Worm (Caenorhabditis elegans) whole organism, L2 larva: Measurements from ENCODE around the gene pkc-3.
"Not testable (repeated sequence)": the region's sequence is repeated elsewhere in the genome, so short reads cannot be mapped to it uniquely, and the experiment has no call there.

ENCODE experiments used
- C34F6.9 ChIP-seq: fragments of 150-350 bp; optimal IDR thresholded peaks from 2 replicates; lab custom pipeline; 2014; ENCODE audit warnings: missing biosample characterization, missing genetic modification characterization
- F13H6.1 ChIP-seq: sonication (generic microtip); optimal IDR thresholded peaks from 2 replicates; lab custom pipeline; 2016; ENCODE audit warnings: missing genetic modification characterization, missing compliant biosample characterization
- Y55F3AM.14 ChIP-seq: fragments of 200-800 bp; sonication (Bioruptor generic); optimal IDR thresholded peaks from 2 replicates; lab custom pipeline; 2018; ENCODE audit warnings: mild to moderate bottlenecking, missing genetic modification characterization, missing compliant biosample characterization
- ZK546.5 ChIP-seq: sonication (generic microtip); optimal IDR thresholded peaks from 2 replicates; lab custom pipeline; 2017; ENCODE audit warnings: missing biosample characterization, missing genetic modification characterization
- alr-1 ChIP-seq: fragments of 150-350 bp; optimal IDR thresholded peaks from 2 replicates; lab custom pipeline; 2014; ENCODE audit warnings: missing biosample characterization, missing genetic modification characterization
- aly-2 ChIP-seq: fragments of 150-350 bp; optimal IDR thresholded peaks from 2 replicates; lab custom pipeline; 2014; ENCODE audit warnings: missing biosample characterization, missing genetic modification characterization
- ama-1 ChIP-seq: fragments of 150-350 bp; optimal IDR thresholded peaks from 2 replicates; lab custom pipeline; 2018; ENCODE audit warnings: inconsistent platforms
- blmp-1 ChIP-seq: sonication (generic microtip); optimal IDR thresholded peaks from 2 replicates; lab custom pipeline; 2017; ENCODE audit warnings: missing genetic modification characterization, mild to moderate bottlenecking, missing compliant biosample characterization, antibody characterized with exemption, moderate library complexity; ENCODE audit not compliant: insufficient read depth
- ceh-82 ChIP-seq: fragments of 150-350 bp; optimal IDR thresholded peaks from 2 replicates; lab custom pipeline; 2014; ENCODE audit warnings: missing biosample characterization, missing genetic modification characterization
- crh-2 ChIP-seq: sonication (generic microtip); optimal IDR thresholded peaks from 2 replicates; lab custom pipeline; 2017; ENCODE audit warnings: missing biosample characterization, missing genetic modification characterization
- dmd-4 ChIP-seq: sonication (generic microtip); optimal IDR thresholded peaks from 2 replicates; lab custom pipeline; 2017; ENCODE audit warnings: missing biosample characterization, missing genetic modification characterization
- egl-27 ChIP-seq: sonication (generic microtip); optimal IDR thresholded peaks from 3 replicates; lab custom pipeline; 2017; ENCODE audit warnings: missing biosample characterization, missing genetic modification reagents, missing genetic modification characterization
- elt-3 ChIP-seq: sonication (generic microtip); optimal IDR thresholded peaks from 2 replicates; lab custom pipeline; 2017; ENCODE audit warnings: missing biosample characterization, missing genetic modification characterization
- fos-1 ChIP-seq: fragments of 150-350 bp; optimal IDR thresholded peaks from 2 replicates; lab custom pipeline; 2014; ENCODE audit warnings: missing biosample characterization, missing genetic modification characterization
- gmeb-1 ChIP-seq: fragments of 150-350 bp; optimal IDR thresholded peaks from 2 replicates; lab custom pipeline; 2014; ENCODE audit warnings: missing biosample characterization, missing genetic modification characterization
- lin-11 ChIP-seq: fragments of 150-350 bp; sonication (generic microtip); optimal IDR thresholded peaks from 2 replicates; lab custom pipeline; 2014; ENCODE audit warnings: missing biosample characterization, missing genetic modification characterization, inconsistent platforms, mixed read lengths
- lin-13 ChIP-seq: fragments of 150-350 bp; optimal IDR thresholded peaks from 2 replicates; lab custom pipeline; 2014; ENCODE audit warnings: missing biosample characterization, missing genetic modification reagents, missing genetic modification characterization
- lin-39 ChIP-seq: fragments of 150-350 bp; optimal IDR thresholded peaks from 2 replicates; lab custom pipeline; 2014; ENCODE audit warnings: missing biosample characterization, missing genetic modification reagents, missing genetic modification characterization
- lsy-2 ChIP-seq, 2 experiments: fragments of 150-350 bp in 1 of 2; sonication (generic microtip) in 1 of 2; optimal IDR thresholded peaks; 2 replicates each; lab custom pipeline; 2014 to 2017; ENCODE audit warnings: missing biosample characterization in 2 of 2, missing genetic modification characterization in 2 of 2
- mab-5 ChIP-seq: fragments of 150-350 bp; optimal IDR thresholded peaks from 2 replicates; lab custom pipeline; 2014; ENCODE audit warnings: missing biosample characterization, missing genetic modification characterization
- mbf-1 ChIP-seq: sonication (generic microtip); optimal IDR thresholded peaks from 2 replicates; lab custom pipeline; 2017; ENCODE audit warnings: missing biosample characterization, missing genetic modification characterization
- mdl-1 ChIP-seq, 2 experiments: fragments of 150-350 bp in 1 of 2; sonication (generic microtip) in 1 of 2; optimal IDR thresholded peaks; 2 replicates each; lab custom pipeline; 2017; ENCODE audit warnings: missing biosample characterization in 2 of 2, missing genetic modification characterization in 2 of 2
- nhr-10 ChIP-seq: sonication (generic microtip); optimal IDR thresholded peaks from 2 replicates; lab custom pipeline; 2017; ENCODE audit warnings: missing biosample characterization, missing genetic modification characterization
- nhr-12 ChIP-seq: fragments of 150-350 bp; optimal IDR thresholded peaks from 2 replicates; lab custom pipeline; 2014; ENCODE audit warnings: missing biosample characterization, missing genetic modification characterization
- nhr-129 ChIP-seq: fragments of 150-350 bp; optimal IDR thresholded peaks from 2 replicates; lab custom pipeline; 2014; ENCODE audit warnings: missing biosample characterization, missing genetic modification characterization
- nhr-21 ChIP-seq: fragments of 150-350 bp; optimal IDR thresholded peaks from 2 replicates; lab custom pipeline; 2014; ENCODE audit warnings: missing biosample characterization, missing genetic modification characterization
- nhr-23 ChIP-seq: fragments of 150-350 bp; optimal IDR thresholded peaks from 2 replicates; lab custom pipeline; 2014; ENCODE audit warnings: missing biosample characterization, missing genetic modification reagents, missing genetic modification characterization
- nhr-237 ChIP-seq: fragments of 150-350 bp; optimal IDR thresholded peaks from 2 replicates; lab custom pipeline; 2014; ENCODE audit warnings: missing biosample characterization, missing genetic modification characterization
- nhr-25 ChIP-seq: fragments of 150-350 bp; sonication (generic microtip); optimal IDR thresholded peaks from 3 replicates; lab custom pipeline; 2014; ENCODE audit warnings: missing biosample characterization, missing genetic modification characterization
- nhr-6 ChIP-seq: fragments of 150-350 bp; optimal IDR thresholded peaks from 2 replicates; lab custom pipeline; 2014; ENCODE audit warnings: missing biosample characterization, missing genetic modification characterization
- nhr-77 ChIP-seq: fragments of 150-350 bp; optimal IDR thresholded peaks from 2 replicates; lab custom pipeline; 2014; ENCODE audit warnings: missing biosample characterization, missing genetic modification characterization
- peb-1 ChIP-seq: fragments of 150-350 bp; optimal IDR thresholded peaks from 2 replicates; lab custom pipeline; 2014; ENCODE audit warnings: missing biosample characterization, missing genetic modification characterization
- skn-1 ChIP-seq: sonication (generic microtip); optimal IDR thresholded peaks from 2 replicates; lab custom pipeline; 2017; ENCODE audit warnings: missing biosample characterization, missing genetic modification characterization
- sma-3 ChIP-seq: sonication (generic microtip); optimal IDR thresholded peaks from 2 replicates; lab custom pipeline; 2016; ENCODE audit warnings: missing genetic modification reagents, missing genetic modification characterization, missing compliant biosample characterization
- sma-9 ChIP-seq, 2 experiments: fragments of 150-350 bp in 1 of 2; sonication (generic microtip) in 1 of 2; optimal IDR thresholded peaks; 2 replicates each; lab custom pipeline; 2014 to 2016; ENCODE audit warnings: missing genetic modification characterization in 2 of 2, mild to moderate bottlenecking in 1 of 2, missing biosample characterization in 1 of 2, missing compliant biosample characterization in 1 of 2, missing genetic modification reagents in 1 of 2, moderate library complexity in 1 of 2
- snpc-4 ChIP-seq: fragments of 150-350 bp; optimal IDR thresholded peaks from 2 replicates; lab custom pipeline; 2014; ENCODE audit warnings: missing biosample characterization, missing genetic modification characterization
- unc-55 ChIP-seq: fragments of 150-350 bp; sonication (generic microtip); optimal IDR thresholded peaks from 3 replicates; lab custom pipeline; 2014; ENCODE audit warnings: missing biosample characterization, missing genetic modification reagents, missing genetic modification characterization
- unc-62 ChIP-seq: fragments of 150-350 bp; optimal IDR thresholded peaks from 2 replicates; lab custom pipeline; 2014; ENCODE audit warnings: missing biosample characterization, missing genetic modification reagents, missing genetic modification characterization
- zag-1 ChIP-seq: fragments of 150-350 bp; optimal IDR thresholded peaks from 2 replicates; lab custom pipeline; 2014; ENCODE audit warnings: missing biosample characterization, missing genetic modification characterization
- ztf-1 ChIP-seq: fragments of 200-800 bp; sonication (Bioruptor generic); conservative IDR thresholded peaks from 2 replicates; pipeline ENCODE4 v1.3.6; 2022; ENCODE audit warnings: missing genetic modification characterization, missing compliant biosample characterization

pkc-3 gene

DNA sequence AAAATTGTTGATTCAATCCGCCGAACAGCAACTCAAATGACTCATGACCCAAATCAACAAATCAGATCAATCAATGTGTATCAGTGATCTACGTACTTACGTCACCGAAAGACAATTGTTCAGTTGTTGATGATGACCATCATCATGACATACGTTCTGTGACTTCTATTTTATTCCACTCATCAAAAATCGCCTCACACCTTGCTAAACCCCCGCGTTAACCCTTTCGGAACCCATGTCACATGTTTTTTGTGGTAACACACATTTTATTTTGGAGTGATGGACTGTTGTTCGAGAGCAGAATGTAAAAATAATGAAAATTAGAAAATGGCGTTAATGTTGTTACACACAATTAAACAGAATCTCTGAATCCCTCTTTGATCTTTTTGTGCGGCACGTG, 37.4 kb upstream of the pkc-3 start:
- TF ChIP-seq nhr-237 (tag; lab: Kevin White, UChicago) (no peak), lin-11 (tag; lab: Kevin White, UChicago) (no peak), lsy-2 (tag; optimal IDR thresholded peaks at IDR 0.05; lab: Kevin White, UChicago) (no peak), fos-1 (tag; lab: Kevin White, UChicago) (no peak), sma-9 (GFP tag; optimal IDR thresholded peaks at IDR 0.05; lab: Kevin White, UChicago) (peak; percentile 22), sma-9 (tag; optimal IDR thresholded peaks at IDR 0.05; lab: Kevin White, UChicago) (no peak), lin-39 (tag; lab: Kevin White, UChicago) (no peak), mbf-1 (no peak), nhr-10 (tag; lab: Kevin White, UChicago) (no peak), sma-3 (peak; percentile 11), nhr-12 (tag; lab: Kevin White, UChicago) (no peak), C34F6.9 (tag; lab: Kevin White, UChicago) (peak; percentile 6), mdl-1 (tag; optimal IDR thresholded peaks at IDR 0.05; lab: Kevin White, UChicago) (no peak)
- TF ChIP-seq, all 48 proteins: peak for 3

DNA sequence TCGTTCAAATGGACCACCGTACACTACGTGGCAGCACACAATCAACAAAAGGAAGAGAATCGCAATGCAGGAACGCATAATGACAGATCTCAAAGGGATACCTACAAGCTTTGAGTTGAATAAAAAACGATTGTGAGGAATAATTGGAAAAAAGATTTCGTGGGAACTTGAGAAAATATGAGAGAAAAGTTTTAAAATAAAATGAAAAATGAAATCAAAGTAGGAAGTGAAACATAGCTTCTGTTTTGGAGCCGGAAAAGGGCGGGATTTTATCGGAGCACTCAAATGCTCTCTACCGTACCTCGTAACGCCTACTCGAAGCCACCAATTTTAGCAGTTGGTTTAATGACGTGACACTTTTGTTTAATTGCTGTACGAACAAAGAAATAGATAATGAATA, 35.1 kb upstream of the pkc-3 start, which contains the start of gene F09E5.14:
Gene F09E5.14 (minus strand): TSS at position 101 of the 400 bp plus-strand sequence.
- TF ChIP-seq nhr-237 (tag; lab: Kevin White, UChicago), result no peak
- no peak for TF ChIP-seq Y55F3AM.14 (GFP tag; lab: Kevin White, UChicago)
- TF ChIP-seq nhr-21 (tag; lab: Kevin White, UChicago), result no peak
- no peak for TF ChIP-seq nhr-129
- TF ChIP-seq unc-62 (GFP tag; lab: Kevin White, UChicago), result no peak
- no peak for TF ChIP-seq ama-1
- no peak for TF ChIP-seq ZK546.5 (tag; lab: Kevin White, UChicago)
- TF ChIP-seq dmd-4 (tag; lab: Kevin White, UChicago), result no peak
- TF ChIP-seq nhr-10 (tag; lab: Kevin White, UChicago), result no peak
- TF ChIP-seq nhr-6, result no peak
- TF ChIP-seq alr-1 (tag; lab: Kevin White, UChicago), result no peak
- no peak for TF ChIP-seq gmeb-1
- TF ChIP-seq mab-5, result no peak
- no peak for TF ChIP-seq mdl-1 (tag; optimal IDR thresholded peaks at IDR 0.05; lab: Kevin White, UChicago)
- no peak for TF ChIP-seq ztf-1 (GFP tag; lab: Robert Waterston, UW)
- no peak for TF ChIP-seq elt-3 (tag; lab: Kevin White, UChicago)
- TF ChIP-seq nhr-77 (tag; lab: Kevin White, UChicago), result no peak
- TF ChIP-seq zag-1 (tag; lab: Kevin White, UChicago), result no peak
- TF ChIP-seq, all 48 proteins: peak for 0

DNA sequence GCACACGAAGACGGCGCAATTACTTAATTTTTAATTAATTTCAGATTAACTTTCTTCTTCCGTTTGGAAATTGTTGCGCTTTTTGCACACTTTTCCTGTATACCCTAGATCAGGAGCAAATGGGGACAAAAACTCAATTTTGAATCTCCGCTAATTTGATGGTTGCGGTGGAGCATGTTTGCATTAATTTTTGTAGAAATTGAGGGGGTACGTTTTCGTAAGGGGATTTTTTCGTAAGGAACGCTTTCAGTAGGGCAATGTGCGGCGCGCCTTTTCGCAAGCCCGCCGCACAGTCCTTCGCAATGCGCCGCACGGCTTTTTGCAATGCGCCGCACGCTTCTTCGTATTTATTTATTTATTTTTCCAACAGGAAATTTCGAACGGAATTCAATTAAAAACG, 33.5 kb upstream of the pkc-3 start:
- peak; percentile 53 to 77 for TF ChIP-seq lsy-2 (tag; optimal IDR thresholded peaks at IDR 0.05; lab: Kevin White, UChicago)
- TF ChIP-seq crh-2 (tag; lab: Kevin White, UChicago), result peak; percentile 50
- TF ChIP-seq nhr-21 (tag; lab: Kevin White, UChicago), result peak; percentile 37
- peak; percentile 54 for TF ChIP-seq F13H6.1 (tag; lab: Kevin White, UChicago)
- TF ChIP-seq gmeb-1, result peak; percentile 94
- TF ChIP-seq unc-55 (GFP tag; lab: Kevin White, UChicago), result peak; percentile 65
- TF ChIP-seq lin-13 (GFP tag; lab: Kevin White, UChicago), result peak; percentile 82
- TF ChIP-seq nhr-129, result peak; percentile 69
- TF ChIP-seq snpc-4 (tag; lab: Kevin White, UChicago), result peak; percentile 23
- peak; percentile 31 for TF ChIP-seq nhr-25 (tag; lab: Kevin White, UChicago)
- TF ChIP-seq sma-9 (GFP tag; optimal IDR thresholded peaks at IDR 0.05; lab: Kevin White, UChicago), result peak; percentile 46
- TF ChIP-seq sma-9 (tag; optimal IDR thresholded peaks at IDR 0.05; lab: Kevin White, UChicago), result not testable (repeated sequence)
- TF ChIP-seq C34F6.9 (tag; lab: Kevin White, UChicago), result peak; percentile 64
- peak; percentile 27 for TF ChIP-seq mab-5
- TF ChIP-seq sma-3, result peak; percentile 55

DNA sequence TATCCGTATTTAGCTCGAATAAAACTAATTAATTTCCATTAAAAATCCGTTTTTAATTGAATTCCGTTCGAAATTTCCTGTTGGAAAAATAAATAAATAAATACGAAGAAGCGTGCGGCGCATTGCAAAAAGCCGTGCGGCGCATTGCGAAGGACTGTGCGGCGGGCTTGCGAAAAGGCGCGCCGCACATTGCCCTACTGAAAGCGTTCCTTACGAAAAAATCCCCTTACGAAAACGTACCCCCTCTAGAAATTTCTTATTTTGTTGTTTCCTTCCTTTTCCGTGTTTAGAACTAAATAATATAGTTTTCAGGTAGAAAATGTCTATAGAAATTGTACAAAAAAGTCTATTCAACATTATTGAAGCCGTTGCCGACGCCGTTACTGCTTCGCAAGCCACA, 29.5 kb upstream of the pkc-3 start, which contains the start of gene F09E5.8:
Gene F09E5.8 (plus strand): TSS at position 313 of the 400 bp plus-strand sequence.
- not testable (repeated sequence) for TF ChIP-seq lin-13 (GFP tag; lab: Kevin White, UChicago); skn-1; ztf-1 (GFP tag; lab: Robert Waterston, UW)

DNA sequence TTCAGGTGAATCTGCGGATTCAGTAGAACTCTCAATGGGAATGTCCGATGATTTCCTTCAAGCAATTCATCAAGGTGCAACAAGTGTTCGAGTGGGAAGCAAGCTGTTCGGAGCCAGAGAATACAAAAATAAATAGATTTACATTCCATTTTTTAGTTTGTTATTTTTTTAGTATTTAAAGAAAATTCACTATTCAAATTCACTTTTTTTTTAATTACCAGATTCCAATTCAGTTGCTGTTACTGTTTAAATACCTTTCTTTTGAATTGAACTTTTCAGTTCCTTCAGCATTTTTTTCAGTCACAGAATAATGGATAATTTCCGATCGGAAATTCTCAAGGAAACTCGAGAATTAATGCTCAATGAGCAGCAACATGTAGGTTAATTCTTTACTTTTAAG, 28.0 kb upstream of the pkc-3 start, which contains the start of gene F09E5.7:
Gene F09E5.7 (plus strand): TSS at position 301 of the 400 bp plus-strand sequence.
- TF ChIP-seq aly-2 (tag; lab: Kevin White, UChicago) (no peak), nhr-6 (no peak), peb-1 (tag; lab: Kevin White, UChicago) (no peak), egl-27 (tag; lab: Kevin White, UChicago) (no peak), ceh-82 (tag; lab: Kevin White, UChicago) (no peak), nhr-77 (tag; lab: Kevin White, UChicago) (no peak), ztf-1 (GFP tag; lab: Robert Waterston, UW) (no peak), mab-5 (no peak), F13H6.1 (tag; lab: Kevin White, UChicago) (no peak), blmp-1 (no peak), nhr-21 (tag; lab: Kevin White, UChicago) (no peak), gmeb-1 (no peak), nhr-129 (no peak), nhr-23 (tag; lab: Kevin White, UChicago) (no peak), elt-3 (tag; lab: Kevin White, UChicago) (no peak)
